Worm (Caenorhabditis elegans): ENCODE results near the gene srz-96.

DNA sequence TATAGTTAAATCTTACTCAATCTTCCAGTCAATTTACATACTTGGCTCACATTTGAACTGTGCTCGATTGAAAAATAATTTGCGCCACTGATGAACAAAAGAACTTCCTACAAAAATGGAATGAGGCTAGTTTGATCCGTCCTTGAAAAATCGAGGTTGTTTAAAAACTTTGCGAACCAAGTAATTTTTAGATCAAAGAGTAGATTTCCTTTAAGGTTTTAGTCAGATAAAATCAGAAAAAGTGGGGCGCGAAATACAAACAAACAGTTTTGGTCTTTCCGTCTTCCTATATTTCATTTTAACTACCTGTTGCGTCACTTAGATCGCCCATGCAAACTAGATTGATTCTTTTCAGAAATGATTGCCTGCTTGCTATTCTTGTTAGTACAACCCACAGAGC is 2.8 kb downstream of the srz-96 start, which contains the start of gene Y68A4A.10:
- TF ChIP-seq lin-13 (tag; optimal IDR thresholded peaks at IDR 0.05) (no peak), nhr-2 (tag; optimal IDR thresholded peaks at IDR 0.05) (no peak), mab-5 (tag; optimal IDR thresholded peaks at IDR 0.05) (no peak), nhr-237 (tag; optimal IDR thresholded peaks at IDR 0.05) (no peak), sptf-1 (tag; optimal IDR thresholded peaks at IDR 0.05) (no peak), lsy-2 (tag; optimal IDR thresholded peaks at IDR 0.05) (no peak), nhr-28 (tag; optimal IDR thresholded peaks at IDR 0.05) (no peak), ces-1 (GFP tag; optimal IDR thresholded peaks at IDR 0.05) (no peak), blmp-1 (tag; optimal IDR thresholded peaks at IDR 0.05) (no peak)
